Fruit fly (Drosophila melanogaster): ENCODE measurements around the gene CG13731.
A peak's percentile ranks its signal among the peaks of the same experiment; 100 is the strongest.

Gene CG13731

DNA sequence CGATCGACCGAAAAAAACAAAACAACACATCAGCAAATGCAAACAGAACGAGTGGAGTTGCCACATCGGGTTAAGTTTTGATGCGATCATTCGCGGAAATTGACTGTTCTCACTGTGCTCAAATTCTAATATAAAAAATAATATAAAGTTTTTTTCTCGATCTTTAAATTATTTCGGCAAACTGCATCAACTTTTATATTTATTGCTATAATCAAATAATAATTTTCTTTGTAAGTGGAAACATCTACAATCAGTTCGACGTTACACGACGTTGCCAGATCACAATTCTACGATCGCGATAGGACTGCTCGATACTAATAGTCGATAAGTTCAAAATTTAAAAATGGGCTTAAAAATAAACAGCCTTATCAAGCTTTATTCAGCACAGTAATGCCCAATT lies 40.0 kb upstream of the CG13731 start, which contains the start of gene Gorab:
TSS of gene Gorab (minus strand) at position 58 of the 400 bp plus-strand sequence.
- TF ChIP-seq woc (GFP tag; optimal IDR thresholded peaks at IDR 0.05) (peak; percentile 70), Mio (GFP tag; optimal IDR thresholded peaks at IDR 0.05) (peak; percentile 2), rgr (GFP tag; optimal IDR thresholded peaks at IDR 0.05) (peak; percentile 89), ey (GFP tag; optimal IDR thresholded peaks at IDR 0.05) (peak; percentile 87), tai (GFP tag; optimal IDR thresholded peaks at IDR 0.05) (no peak), Rel (GFP tag; optimal IDR thresholded peaks at IDR 0.05) (no peak), Rel (tag; optimal IDR thresholded peaks at IDR 0.05) (peak; percentile 59), lola (GFP tag; optimal IDR thresholded peaks at IDR 0.05) (no peak), GATAd (GFP tag; optimal IDR thresholded peaks at IDR 0.05) (peak; percentile 67), dl (GFP tag; optimal IDR thresholded peaks at IDR 0.05; ENCODE audit: insufficient read depth in 1 of 2, partially characterized antibody in 2 of 2) (no peak), sv (GFP tag; optimal IDR thresholded peaks at IDR 0.05) (peak; percentile 87), psq (GFP tag; optimal IDR thresholded peaks at IDR 0.05) (peak; percentile 78), Abd-B (GFP tag; optimal IDR thresholded peaks at IDR 0.05) (no peak), pan (optimal IDR thresholded peaks at IDR 0.05) (no peak), sage (GFP tag; optimal IDR thresholded peaks at IDR 0.05) (peak; percentile 77), dsf (GFP tag; optimal IDR thresholded peaks at IDR 0.05; ENCODE audit: borderline replicate concordance) (peak; percentile 70), foxo (GFP tag; optimal IDR thresholded peaks at IDR 0.05) (peak in 1 of 2 experiments; percentile 87), brk (GFP tag; optimal IDR thresholded peaks at IDR 0.05) (peak; percentile 74), Dif (GFP tag; optimal IDR thresholded peaks at IDR 0.05; ENCODE audit: partially characterized antibody) (no peak), Hr78 (GFP tag; optimal IDR thresholded peaks at IDR 0.05) (no peak), OdsH (GFP tag; optimal IDR thresholded peaks at IDR 0.05) (peak; percentile 84), jim (GFP tag; optimal IDR thresholded peaks at IDR 0.05) (peak; percentile 50), Jra (GFP tag; optimal IDR thresholded peaks at IDR 0.05) (peak; percentile 56), CG9705 (GFP tag; optimal IDR thresholded peaks at IDR 0.05) (peak; percentile 67), Vsx2 (GFP tag; optimal IDR thresholded peaks at IDR 0.05; ENCODE audit: partially characterized antibody) (no peak), fru (GFP tag; optimal IDR thresholded peaks at IDR 0.05) (peak; percentile 80), N (GFP tag; optimal IDR thresholded peaks at IDR 0.05) (no peak), Hnf4 (GFP tag; optimal IDR thresholded peaks at IDR 0.05) (peak; percentile 88), br (GFP tag; optimal IDR thresholded peaks at IDR 0.05) (peak; percentile 74), dmrt93B (GFP tag; optimal IDR thresholded peaks at IDR 0.05) (peak; percentile 87), h (GFP tag; optimal IDR thresholded peaks at IDR 0.05) (peak; percentile 92), usp (GFP tag; optimal IDR thresholded peaks at IDR 0.05) (no peak), CrebA (GFP tag; optimal IDR thresholded peaks at IDR 0.05; ENCODE audit: borderline replicate concordance) (no peak), Sp1 (GFP tag; optimal IDR thresholded peaks at IDR 0.05) (peak; percentile 72), Dfd (GFP tag; optimal IDR thresholded peaks at IDR 0.05) (no peak), CG32264 (GFP tag; optimal IDR thresholded peaks at IDR 0.05) (peak; percentile 75), Myc (optimal IDR thresholded peaks at IDR 0.05) (no peak), Hr83 (GFP tag; optimal IDR thresholded peaks at IDR 0.05; ENCODE audit: poor library complexity, severe bottlenecking) (peak; percentile 74), HLH106 (tag; optimal IDR thresholded peaks at IDR 0.05) (peak; percentile 92)

DNA sequence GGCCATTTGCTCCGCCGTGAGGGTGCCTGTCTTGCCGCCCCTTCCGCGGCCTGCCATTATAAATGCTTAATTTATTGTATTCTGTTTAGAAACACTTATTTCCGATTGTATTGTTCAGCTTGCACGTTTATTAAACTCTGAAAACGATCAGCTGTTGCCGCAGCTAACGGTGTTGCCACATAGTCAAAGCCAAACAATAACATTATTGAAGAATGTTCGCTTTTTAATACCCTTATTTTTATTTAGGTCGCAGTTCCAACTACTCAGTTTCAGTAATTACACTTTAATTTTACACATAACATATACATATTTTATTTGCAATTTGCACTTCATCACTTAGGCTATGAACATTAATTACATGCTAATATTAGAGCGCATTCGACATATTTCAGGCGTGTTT lies 38.3 kb upstream of the CG13731 start, which contains the start of gene Polr3G:
TSS of gene Polr3G (minus strand) at position 118 of the 400 bp plus-strand sequence.
- TF ChIP-seq brk (GFP tag; optimal IDR thresholded peaks at IDR 0.05) (peak; percentile 54), tai (GFP tag; optimal IDR thresholded peaks at IDR 0.05) (no peak), psq (GFP tag; optimal IDR thresholded peaks at IDR 0.05) (no peak), Vsx2 (GFP tag; optimal IDR thresholded peaks at IDR 0.05; ENCODE audit: partially characterized antibody) (no peak), OdsH (GFP tag; optimal IDR thresholded peaks at IDR 0.05) (no peak), Abd-B (GFP tag; optimal IDR thresholded peaks at IDR 0.05) (no peak), fru (GFP tag; optimal IDR thresholded peaks at IDR 0.05) (no peak), CG9705 (GFP tag; optimal IDR thresholded peaks at IDR 0.05) (no peak), rgr (GFP tag; optimal IDR thresholded peaks at IDR 0.05) (no peak), Jra (GFP tag; optimal IDR thresholded peaks at IDR 0.05) (no peak), dmrt93B (GFP tag; optimal IDR thresholded peaks at IDR 0.05) (no peak), Hnf4 (GFP tag; optimal IDR thresholded peaks at IDR 0.05) (peak; percentile 27), h (GFP tag; optimal IDR thresholded peaks at IDR 0.05) (peak; percentile 22), GATAd (GFP tag; optimal IDR thresholded peaks at IDR 0.05) (no peak), br (GFP tag; optimal IDR thresholded peaks at IDR 0.05) (no peak), foxo (GFP tag; optimal IDR thresholded peaks at IDR 0.05) (peak in 1 of 2 experiments; percentile 26), Rel (GFP tag; optimal IDR thresholded peaks at IDR 0.05) (no peak), Rel (tag; optimal IDR thresholded peaks at IDR 0.05) (no peak), sage (GFP tag; optimal IDR thresholded peaks at IDR 0.05) (no peak), HLH106 (tag; optimal IDR thresholded peaks at IDR 0.05) (no peak), sv (GFP tag; optimal IDR thresholded peaks at IDR 0.05) (peak; percentile 41), ey (GFP tag; optimal IDR thresholded peaks at IDR 0.05) (peak; percentile 8), N (GFP tag; optimal IDR thresholded peaks at IDR 0.05) (no peak), woc (GFP tag; optimal IDR thresholded peaks at IDR 0.05) (peak; percentile 68), Mio (GFP tag; optimal IDR thresholded peaks at IDR 0.05) (no peak)
